Fruit fly (Drosophila melanogaster): ENCODE results near the gene beta-Spec.

beta-Spec gene

DNA sequence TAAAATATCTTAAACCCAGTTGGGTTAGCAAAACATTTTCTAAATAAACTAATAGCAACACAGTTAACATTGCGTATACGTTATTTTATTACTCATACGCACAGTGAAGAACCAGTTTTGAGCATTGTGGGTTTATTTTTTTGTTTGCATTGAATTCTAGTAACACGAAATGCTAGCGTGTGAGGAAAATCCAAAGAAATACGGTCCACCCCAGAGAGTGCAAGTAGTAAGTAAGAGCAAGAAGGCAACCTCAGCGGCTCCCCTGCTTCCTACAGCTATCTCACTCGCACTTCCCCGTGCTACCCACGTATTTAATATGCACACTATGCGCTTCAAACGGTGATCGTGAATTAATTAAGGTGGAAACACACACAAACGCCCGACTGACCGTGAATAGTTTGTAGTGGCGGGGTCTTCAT, 32.2 kb upstream of the beta-Spec start (continued):
- TF ChIP-seq Gug (GFP tag; IDR thresholded peaks at IDR 0.05): peak; percentile 70; the same call in 3 of the 4 replicates
- TF ChIP-seq CG17359 (tag; optimal IDR thresholded peaks at IDR 0.05): peak; percentile 90
- TF ChIP-seq CG17802 (tag; optimal IDR thresholded peaks at IDR 0.05): peak; percentile 47
- no peak for TF ChIP-seq ham (GFP tag; IDR thresholded peaks at IDR 0.05)
- peak; percentile 71 for TF ChIP-seq sd (tag; optimal IDR thresholded peaks at IDR 0.05)
- TF ChIP-seq z (GFP tag; IDR thresholded peaks at IDR 0.05): no peak
- TF ChIP-seq tup (GFP tag; optimal IDR thresholded peaks at IDR 0.05): no peak
- TF ChIP-seq CG31224 (GFP tag; IDR thresholded peaks at IDR 0.05): peak; percentile 63
- peak; percentile 25; the same call in 1 of the 2 replicates for TF ChIP-seq Lim3 (GFP tag; IDR thresholded peaks at IDR 0.05)
- peak; percentile 67 for TF ChIP-seq ewg (GFP tag; optimal IDR thresholded peaks at IDR 0.05)
- TF ChIP-seq CG4360 (GFP tag; IDR thresholded peaks at IDR 0.05): peak; percentile 34; the same call in 1 of the 2 replicates
- 0 out of 2 replicates have a peak, but pooled peaks have one; percentile 14 for TF ChIP-seq ro (GFP tag; IDR thresholded peaks at IDR 0.05)
- TF ChIP-seq CG8478 (optimal IDR thresholded peaks at IDR 0.05): no peak
- peak; percentile 68 to 78 for TF ChIP-seq chif (GFP tag; optimal IDR thresholded peaks at IDR 0.05)
- no peak for TF ChIP-seq hth (optimal IDR thresholded peaks at IDR 0.05)
- peak; percentile 91 for TF ChIP-seq Sox100B (GFP tag; optimal IDR thresholded peaks at IDR 0.05)
- TF ChIP-seq dan (GFP tag; IDR thresholded peaks at IDR 0.05): no peak
- peak; percentile 67 for TF ChIP-seq Jarid2 (GFP tag; optimal IDR thresholded peaks at IDR 0.05)
- TF ChIP-seq Poxn (GFP tag; IDR thresholded peaks at IDR 0.05): peak; percentile 50; the same call in 1 of the 2 replicates
- TF ChIP-seq CG5180 (GFP tag; optimal IDR thresholded peaks at IDR 0.05): peak; percentile 84
- peak in 1 of 2 experiments; percentile 37 for TF ChIP-seq insv (GFP tag; optimal IDR thresholded peaks at IDR 0.05)
- TF ChIP-seq ap (GFP tag; IDR thresholded peaks at IDR 0.05): peak; percentile 54; the same call in 1 of the 2 replicates
- TF ChIP-seq emc (GFP tag; optimal IDR thresholded peaks at IDR 0.05): peak; percentile 65
- TF ChIP-seq Hr51 (GFP tag; optimal IDR thresholded peaks at IDR 0.05): peak; percentile 74 to 96
- TF ChIP-seq ac (GFP tag; optimal IDR thresholded peaks at IDR 0.05): peak; percentile 48
- TF ChIP-seq cad (GFP tag; optimal IDR thresholded peaks at IDR 0.05): no peak
- TF ChIP-seq exex (tag; optimal IDR thresholded peaks at IDR 0.05): peak; percentile 57
- no peak for TF ChIP-seq br (optimal IDR thresholded peaks at IDR 0.05)
- TF ChIP-seq CG14860 (GFP tag; IDR thresholded peaks at IDR 0.05; ENCODE audit: partially characterized antibody): no peak
- TF ChIP-seq toy (GFP tag; IDR thresholded peaks at IDR 0.05): 0 out of 2 replicates have a peak, but pooled peaks have one; percentile 32
- peak; percentile 74 for TF ChIP-seq CG18476 (GFP tag; optimal IDR thresholded peaks at IDR 0.05)
- peak; percentile 76 for TF ChIP-seq Xbp1 (GFP tag; optimal IDR thresholded peaks at IDR 0.05)
- peak; percentile 68 for TF ChIP-seq CG8281 (tag; optimal IDR thresholded peaks at IDR 0.05)
- TF ChIP-seq Dad (GFP tag; optimal IDR thresholded peaks at IDR 0.05): peak; percentile 57
- TF ChIP-seq CG30403 (GFP tag; optimal IDR thresholded peaks at IDR 0.05): peak; percentile 86
- peak; percentile 62 for TF ChIP-seq Abd-B (GFP tag; optimal IDR thresholded peaks at IDR 0.05)
- peak; percentile 62 for TF ChIP-seq CG16815 (GFP tag; optimal IDR thresholded peaks at IDR 0.05)
- TF ChIP-seq Ptx1 (GFP tag; IDR thresholded peaks at IDR 0.05): peak; percentile 85
- TF ChIP-seq CG13424 (tag; optimal IDR thresholded peaks at IDR 0.05): peak; percentile 93
- TF ChIP-seq CG17612 (GFP tag; IDR thresholded peaks at IDR 0.05): peak; percentile 52
- peak; percentile 65 for TF ChIP-seq CG14710 (tag; optimal IDR thresholded peaks at IDR 0.05)
- TF ChIP-seq bowl (GFP tag; IDR thresholded peaks at IDR 0.05): peak; percentile 52; the same call in 1 of the 2 replicates
- TF ChIP-seq onecut (GFP tag; IDR thresholded peaks at IDR 0.05): peak; percentile 75
- no peak for TF ChIP-seq sc (optimal IDR thresholded peaks at IDR 0.05)
- TF ChIP-seq sc (GFP tag; optimal IDR thresholded peaks at IDR 0.05): peak; percentile 48
- TF ChIP-seq Pdp1 (GFP tag; optimal IDR thresholded peaks at IDR 0.05): peak; percentile 65 to 79
- no peak for TF ChIP-seq CG15479 (GFP tag; optimal IDR thresholded peaks at IDR 0.05)
- TF ChIP-seq CG9727 (GFP tag; optimal IDR thresholded peaks at IDR 0.05): peak; percentile 84
- peak; percentile 13 for TF ChIP-seq TFAM (GFP tag; optimal IDR thresholded peaks at IDR 0.05)
- no peak for TF ChIP-seq gfzf (GFP tag; optimal IDR thresholded peaks at IDR 0.05)
- TF ChIP-seq CG17829 (tag; optimal IDR thresholded peaks at IDR 0.05): peak; percentile 84
